Fruit fly (Drosophila melanogaster) whole organism, prepupa: ENCODE results near the gene CG15286.

ENCODE experiments used
- CG7368 ChIP-seq: fragments of 200-800 bp; sonication (Bioruptor generic); optimal IDR thresholded peaks from 3 replicates; lab custom pipeline; 2016; ENCODE audit warnings: missing biosample characterization, missing genetic modification characterization
- Hr39 ChIP-seq: fragments of 200-800 bp; sonication (Bioruptor generic); optimal IDR thresholded peaks from 2 replicates; lab custom pipeline; 2016; ENCODE audit warnings: missing biosample characterization, missing genetic modification characterization
- Hr4 ChIP-seq: fragments of 200-800 bp; sonication (Bioruptor generic); optimal IDR thresholded peaks from 3 replicates; lab custom pipeline; 2016; ENCODE audit warnings: missing biosample characterization, missing genetic modification characterization
- Sox102F ChIP-seq: fragments of 200-800 bp; sonication (Bioruptor generic); optimal IDR thresholded peaks from 2 replicates; lab custom pipeline; 2016; ENCODE audit warnings: missing biosample characterization, mild to moderate bottlenecking, missing genetic modification characterization
- ss ChIP-seq, 2 experiments: fragments of 200-800 bp; sonication (Bioruptor generic); optimal IDR thresholded peaks; 2 replicates in 1 of 2; 3 replicates in 1 of 2; lab custom pipeline; 2017 to 2018; ENCODE audit warnings: mild to moderate bottlenecking in 2 of 2, missing biosample characterization in 2 of 2, missing genetic modification characterization in 2 of 2, moderate library complexity in 1 of 2

- TF ChIP-seq Hr39 (GFP tag; lab: Kevin White, UChicago) (peak; percentile 98), Sox102F (GFP tag; lab: Kevin White, UChicago) (peak; percentile 96), Hr4 (GFP tag; lab: Kevin White, UChicago) (peak; percentile 88), ss (GFP tag; optimal IDR thresholded peaks at IDR 0.05; lab: Kevin White, UChicago) (peak; percentile 48 to 97), CG7368 (GFP tag; lab: Kevin White, UChicago) (peak; percentile 96)
These were observed 32.1 kb downstream of the CG15286 start for dm6 chr2L:14369933-14370776.
